Worm (Caenorhabditis elegans): ENCODE data around the gene C16D9.4.

Gene C16D9.4

ce11 chrV:8212816-8213215 lies 29.9 kb downstream of the C16D9.4 start:
- no peak for TF ChIP-seq ttx-3 (tag; optimal IDR thresholded peaks at IDR 0.05)
- TF ChIP-seq ceh-30 (tag; optimal IDR thresholded peaks at IDR 0.05) = no peak
- peak; percentile 16 for TF ChIP-seq elt-2 (tag; optimal IDR thresholded peaks at IDR 0.05)

DNA sequence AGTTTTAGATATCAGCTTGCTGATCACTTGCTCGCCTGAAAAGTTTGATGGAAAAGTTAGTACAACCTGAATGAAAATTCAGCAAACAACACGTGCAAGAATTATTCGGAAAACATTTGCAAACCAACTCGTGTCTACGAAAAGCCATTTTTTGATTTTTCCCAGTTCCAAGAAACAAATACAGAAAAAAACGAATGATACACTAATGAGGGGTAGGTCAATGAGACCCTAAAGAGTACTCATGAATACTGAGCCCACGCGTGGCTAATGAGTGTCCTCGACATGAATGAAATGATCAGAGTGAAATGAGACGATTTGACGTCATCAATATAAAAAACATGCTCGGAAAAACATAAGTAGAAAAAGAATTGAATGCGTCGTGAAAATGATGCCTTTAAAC lies 30.7 kb downstream of the C16D9.4 start:
- TF ChIP-seq pax-1 (tag; optimal IDR thresholded peaks at IDR 0.05) = no peak
- no peak for TF ChIP-seq pha-4 (tag; optimal IDR thresholded peaks at IDR 0.05)
- no peak for TF ChIP-seq pros-1 (tag; optimal IDR thresholded peaks at IDR 0.05)
- TF ChIP-seq pat-9 (tag; optimal IDR thresholded peaks at IDR 0.05) = no peak
- TF ChIP-seq lim-6 (tag; optimal IDR thresholded peaks at IDR 0.05) = no peak
- no peak for TF ChIP-seq nhr-11 (tag; optimal IDR thresholded peaks at IDR 0.05)
- no peak for TF ChIP-seq ceh-48 (tag; optimal IDR thresholded peaks at IDR 0.05)
- TF ChIP-seq ceh-22 (tag; optimal IDR thresholded peaks at IDR 0.05) = no peak
- TF ChIP-seq lin-11 (tag; optimal IDR thresholded peaks at IDR 0.05) = no peak

DNA sequence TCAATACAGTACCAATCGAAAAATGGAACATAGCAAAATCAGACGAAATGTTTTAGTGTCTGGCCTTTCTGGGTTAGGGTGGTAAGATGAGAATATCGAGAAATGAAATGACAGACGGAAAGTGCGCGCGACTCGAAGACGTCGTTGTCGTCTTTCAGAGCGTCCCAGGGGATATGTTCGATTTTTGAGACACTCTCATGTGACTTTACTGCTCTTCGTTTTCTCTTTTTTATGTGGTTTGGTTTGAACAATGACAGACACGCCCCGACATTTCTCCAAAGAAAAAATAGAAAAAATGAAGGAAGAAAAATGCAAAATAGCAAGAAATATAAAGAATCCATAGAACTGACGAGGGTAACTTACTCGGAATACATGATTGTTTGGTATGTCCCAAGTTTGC lies 32.2 kb downstream of the C16D9.4 start:
- TF ChIP-seq ceh-18 (tag; optimal IDR thresholded peaks at IDR 0.05) (no peak), pros-1 (tag; optimal IDR thresholded peaks at IDR 0.05) (no peak), ceh-48 (tag; optimal IDR thresholded peaks at IDR 0.05) (no peak), pha-4 (tag; optimal IDR thresholded peaks at IDR 0.05) (no peak), ceh-34 (tag; optimal IDR thresholded peaks at IDR 0.05) (no peak), hlh-6 (tag; optimal IDR thresholded peaks at IDR 0.05) (no peak), dve-1 (tag; optimal IDR thresholded peaks at IDR 0.05) (no peak), ceh-14 (tag; optimal IDR thresholded peaks at IDR 0.05) (no peak), ceh-30 (tag; optimal IDR thresholded peaks at IDR 0.05) (no peak), F13H6.1 (tag; optimal IDR thresholded peaks at IDR 0.05) (no peak), eyg-1 (tag; optimal IDR thresholded peaks at IDR 0.05) (no peak), ceh-22 (tag; optimal IDR thresholded peaks at IDR 0.05) (no peak), sox-4 (tag; optimal IDR thresholded peaks at IDR 0.05) (no peak), madf-2 (tag; optimal IDR thresholded peaks at IDR 0.05) (no peak)

DNA sequence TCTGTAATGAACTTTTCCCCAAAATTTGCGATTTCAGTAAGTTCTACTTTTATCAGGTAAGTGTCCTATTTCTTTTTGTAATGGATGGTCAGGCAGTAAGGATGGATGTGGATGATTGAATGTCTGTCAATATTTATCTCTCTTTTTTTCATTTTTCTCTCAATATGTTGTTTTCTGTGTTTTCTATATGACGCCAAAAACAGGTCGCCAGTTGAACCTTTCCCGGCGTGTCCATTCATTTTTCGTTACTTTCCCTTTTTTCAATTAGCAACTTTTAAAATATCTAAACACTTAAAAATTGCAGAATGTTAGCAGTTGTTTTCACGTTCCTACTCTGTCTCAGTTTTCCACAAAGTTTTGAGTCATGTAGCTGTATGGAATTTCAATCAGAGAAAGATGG lies 35.8 kb downstream of the C16D9.4 start, which contains the start of gene timp-1:
TSS of gene timp-1 (plus strand) at position 305 of the 400 bp plus-strand sequence.
- no peak for TF ChIP-seq pag-3 (tag; optimal IDR thresholded peaks at IDR 0.05; ENCODE audit: borderline replicate concordance)
- no peak for TF ChIP-seq sox-4 (tag; optimal IDR thresholded peaks at IDR 0.05)
- TF ChIP-seq unc-42 (tag; optimal IDR thresholded peaks at IDR 0.05) = no peak
- no peak for TF ChIP-seq ceh-19 (GFP tag; optimal IDR thresholded peaks at IDR 0.05)
- no peak for TF ChIP-seq T23F11.4 (GFP tag; optimal IDR thresholded peaks at IDR 0.05)
- no peak for TF ChIP-seq K09A11.1 (tag; optimal IDR thresholded peaks at IDR 0.05; ENCODE audit: insufficient read depth)
- no peak for TF ChIP-seq ceh-14 (tag; optimal IDR thresholded peaks at IDR 0.05)
- TF ChIP-seq lin-11 (tag; optimal IDR thresholded peaks at IDR 0.05) = no peak
- TF ChIP-seq syd-9 (tag; optimal IDR thresholded peaks at IDR 0.05) = no peak
- TF ChIP-seq npax-4 (tag; optimal IDR thresholded peaks at IDR 0.05) = no peak
- no peak for TF ChIP-seq ets-4 (tag; optimal IDR thresholded peaks at IDR 0.05)

- TF ChIP-seq tbx-2 (tag; optimal IDR thresholded peaks at IDR 0.05) (peak; percentile 20), ceh-9 (tag; optimal IDR thresholded peaks at IDR 0.05) (no peak)
Measured at ce11 chrV:8203085-8203643, 39.5 kb downstream of the C16D9.4 start, which contains the start of gene cest-17. cest-17 (plus strand) TSS chrV:8203332.

ce11 chrV:8201229-8201858 lies 41.4 kb downstream of the C16D9.4 start, which contains the start of gene cri-2:
cri-2 (plus strand) TSS chrV:8201808.
- TF ChIP-seq ceh-30 (tag; optimal IDR thresholded peaks at IDR 0.05) = no peak
- TF ChIP-seq ref-2 (tag; optimal IDR thresholded peaks at IDR 0.05) = no peak
- no peak for TF ChIP-seq ceh-14 (tag; optimal IDR thresholded peaks at IDR 0.05)
- no peak for TF ChIP-seq ttx-3 (tag; optimal IDR thresholded peaks at IDR 0.05)

Measured in whole organism, late embryonic.